Worm (Caenorhabditis elegans) whole organism, L1 larva: ENCODE data around the gene Y11D7A.7.

ENCODE experiments used
- C04F5.9 ChIP-seq: sonication (generic microtip); optimal IDR thresholded peaks from 2 replicates; lab custom pipeline; 2016; ENCODE audit warnings: missing genetic modification characterization, missing compliant biosample characterization
- C34B4.2 ChIP-seq: sonication (generic microtip); optimal IDR thresholded peaks from 2 replicates; lab custom pipeline; 2017; ENCODE audit warnings: mild to moderate bottlenecking, missing genetic modification characterization, missing compliant biosample characterization
- Y116A8C.19 ChIP-seq: sonication (generic microtip); optimal IDR thresholded peaks from 2 replicates; lab custom pipeline; 2016; ENCODE audit warnings: missing compliant biosample characterization, missing genetic modification characterization, borderline replicate concordance
- aha-1 ChIP-seq: fragments of 150-350 bp; optimal IDR thresholded peaks from 2 replicates; lab custom pipeline; 2014; ENCODE audit warnings: missing biosample characterization, missing genetic modification characterization
- alr-1 ChIP-seq: fragments of 200-800 bp; sonication (Bioruptor generic); optimal IDR thresholded peaks from 2 replicates; lab custom pipeline; 2018; ENCODE audit warnings: borderline replicate concordance, mild to moderate bottlenecking, missing genetic modification characterization, missing compliant biosample characterization
- aly-2 ChIP-seq: fragments of 150-350 bp; optimal IDR thresholded peaks from 2 replicates; lab custom pipeline; 2014; ENCODE audit warnings: missing biosample characterization, missing genetic modification characterization
- blmp-1 ChIP-seq: fragments of 150-350 bp; optimal IDR thresholded peaks from 2 replicates; lab custom pipeline; 2014; ENCODE audit warnings: missing biosample characterization, missing genetic modification characterization
- ceh-8 ChIP-seq: fragments of 200-800 bp; sonication (Bioruptor generic); optimal IDR thresholded peaks from 2 replicates; lab custom pipeline; 2018; ENCODE audit warnings: mild to moderate bottlenecking, missing genetic modification characterization, moderate library complexity, missing compliant biosample characterization
- ceh-88 ChIP-seq: fragments of 200-800 bp; sonication (Bioruptor generic); IDR thresholded peaks from 2 replicates; pipeline ENCODE4 v1.3.6; 2022; ENCODE audit warnings: missing genetic modification characterization, missing compliant biosample characterization
- dsc-1 ChIP-seq: sonication (generic microtip); optimal IDR thresholded peaks from 2 replicates; lab custom pipeline; 2016; ENCODE audit warnings: mild to moderate bottlenecking, missing genetic modification characterization, missing compliant biosample characterization
- efl-1 ChIP-seq, 4 experiments: fragments of 150-350 bp; optimal IDR thresholded peaks in 3 of 4; peaks in 1 of 4; 1 replicate in 1 of 4; 2 replicates in 3 of 4; lab custom pipeline; 2014; ENCODE audit warnings: missing biosample characterization in 2 of 4, missing genetic modification characterization in 2 of 4, missing genetic modification reagents in 2 of 4
- egl-13 ChIP-seq: sonication (generic microtip); optimal IDR thresholded peaks from 2 replicates; lab custom pipeline; 2016; ENCODE audit warnings: missing genotype, missing genetic modification reagents, missing genetic modification characterization, missing compliant biosample characterization
- egl-27 ChIP-seq, 2 experiments: fragments of 150-350 bp in 1 of 2; sonication (generic microtip); optimal IDR thresholded peaks; 3 replicates each; lab custom pipeline; 2017 to 2018; ENCODE audit warnings: missing biosample characterization in 2 of 2, missing genetic modification characterization in 2 of 2, missing genetic modification reagents in 2 of 2
- elt-2 ChIP-seq: sonication (generic microtip); optimal IDR thresholded peaks from 2 replicates; lab custom pipeline; 2016; ENCODE audit warnings: missing genetic modification characterization, mild to moderate bottlenecking, inconsistent platforms, missing compliant biosample characterization, missing genetic modification reagents
- elt-3 ChIP-seq, 6 experiments: fragments of 150-350 bp in 1 of 6; sonication (generic microtip); optimal IDR thresholded peaks; 2 replicates each; lab custom pipeline; 2017 to 2018; ENCODE audit warnings: missing biosample characterization in 6 of 6, missing genetic modification characterization in 6 of 6, inconsistent platforms in 1 of 6
- grh-1 ChIP-seq: fragments of 200-800 bp; sonication (Bioruptor generic); IDR thresholded peaks from 2 replicates; pipeline ENCODE4 v1.3.6; 2022; ENCODE audit warnings: missing genetic modification reagents, missing genetic modification characterization, missing compliant biosample characterization
- hlh-4 ChIP-seq: sonication (generic microtip); optimal IDR thresholded peaks from 2 replicates; lab custom pipeline; 2016; ENCODE audit warnings: mild to moderate bottlenecking, missing genetic modification characterization, missing compliant biosample characterization
- lin-13 ChIP-seq: fragments of 150-350 bp; optimal IDR thresholded peaks from 2 replicates; lab custom pipeline; 2014; ENCODE audit warnings: missing biosample characterization, missing genetic modification reagents, missing genetic modification characterization
- lin-15B ChIP-seq: fragments of 150-350 bp; sonication (generic microtip); optimal IDR thresholded peaks from 3 replicates; lab custom pipeline; 2014; ENCODE audit warnings: missing biosample characterization, missing genetic modification characterization
- lin-35 ChIP-seq, 2 experiments: fragments of 150-350 bp; optimal IDR thresholded peaks; 2 replicates each; lab custom pipeline; 2014; ENCODE audit warnings: missing biosample characterization in 2 of 2, missing genetic modification characterization in 2 of 2, missing genetic modification reagents in 2 of 2
- lin-39 ChIP-seq: fragments of 150-350 bp; optimal IDR thresholded peaks from 2 replicates; lab custom pipeline; 2014; ENCODE audit warnings: missing biosample characterization, missing genetic modification reagents, missing genetic modification characterization
- mdl-1 ChIP-seq, 2 experiments: fragments of 150-350 bp; optimal IDR thresholded peaks; 2 replicates each; lab custom pipeline; 2014 to 2017; ENCODE audit warnings: missing biosample characterization in 2 of 2, missing genetic modification characterization in 2 of 2, inconsistent platforms in 1 of 2
- nhr-12 ChIP-seq: sonication (generic microtip); optimal IDR thresholded peaks from 2 replicates; lab custom pipeline; 2017; ENCODE audit warnings: missing biosample characterization, missing genetic modification characterization
- nhr-47 ChIP-seq: sonication (generic microtip); optimal IDR thresholded peaks from 2 replicates; lab custom pipeline; 2016; ENCODE audit warnings: mild to moderate bottlenecking, missing genetic modification characterization, moderate library complexity, missing compliant biosample characterization
- nhr-76 ChIP-seq: sonication (generic microtip); optimal IDR thresholded peaks from 2 replicates; lab custom pipeline; 2017; ENCODE audit warnings: missing biosample characterization, missing genetic modification characterization
- nhr-84 ChIP-seq: sonication (generic microtip); optimal IDR thresholded peaks from 2 replicates; lab custom pipeline; 2017; ENCODE audit warnings: missing biosample characterization, missing genetic modification characterization
- nhr-85 ChIP-seq: sonication (generic microtip); peaks from one replicate; lab custom pipeline; 2016; ENCODE audit warnings: missing genetic modification characterization, inconsistent platforms, missing compliant biosample characterization
- nhr-90 ChIP-seq: sonication (generic microtip); optimal IDR thresholded peaks from 2 replicates; lab custom pipeline; 2016; ENCODE audit warnings: mild to moderate bottlenecking, missing genetic modification characterization, missing compliant biosample characterization; ENCODE audit not compliant: poor library complexity
- pax-3 ChIP-seq: fragments of 200-800 bp; sonication (Bioruptor generic); optimal IDR thresholded peaks from 2 replicates; lab custom pipeline; 2018; ENCODE audit warnings: mild to moderate bottlenecking, missing genetic modification characterization, moderate library complexity, missing compliant biosample characterization
- rnt-1 ChIP-seq: sonication (generic microtip); optimal IDR thresholded peaks from 2 replicates; lab custom pipeline; 2016; ENCODE audit warnings: mild to moderate bottlenecking, missing genetic modification characterization, moderate library complexity, missing compliant biosample characterization
- skn-1 ChIP-seq: fragments of 150-350 bp; optimal IDR thresholded peaks from 2 replicates; lab custom pipeline; 2014; ENCODE audit warnings: missing biosample characterization, missing genetic modification characterization
- sptf-1 ChIP-seq: fragments of 150-350 bp; optimal IDR thresholded peaks from 2 replicates; lab custom pipeline; 2014; ENCODE audit warnings: missing biosample characterization, missing genetic modification characterization
- tbx-2 ChIP-seq: sonication (generic microtip); optimal IDR thresholded peaks from 2 replicates; lab custom pipeline; 2016; ENCODE audit warnings: missing genetic modification characterization, missing compliant biosample characterization
- unc-130 ChIP-seq: fragments of 150-350 bp; optimal IDR thresholded peaks from 2 replicates; lab custom pipeline; 2017; ENCODE audit warnings: missing biosample characterization, missing genetic modification characterization, inconsistent platforms
- unc-98 ChIP-seq: fragments of 200-800 bp; sonication (Bioruptor generic); IDR thresholded peaks from 2 replicates; pipeline ENCODE4 v1.3.6; 2022; ENCODE audit warnings: missing genetic modification characterization, missing compliant biosample characterization
- zip-4 ChIP-seq: fragments of 200-800 bp; sonication (Bioruptor generic); optimal IDR thresholded peaks from 2 replicates; lab custom pipeline; 2018; ENCODE audit warnings: mild to moderate bottlenecking, missing genetic modification characterization, moderate library complexity, missing compliant biosample characterization

Gene Y11D7A.7

ce11 chrIV:9232421-9233141 lies 16.7 kb upstream of the Y11D7A.7 start, which contains the start of gene Y11D7A.3:
Gene Y11D7A.3 (plus strand): TSS chrIV:9233091.
- TF ChIP-seq unc-130: peak; percentile 58
- TF ChIP-seq egl-27 (tag; optimal IDR thresholded peaks at IDR 0.05; lab: Kevin White, UChicago): no peak
- TF ChIP-seq tbx-2 (tag; lab: Kevin White, UChicago): peak; percentile 15
- peak in 1 of 6 experiments; percentile 65 for TF ChIP-seq elt-3 (tag; optimal IDR thresholded peaks at IDR 0.05; lab: Kevin White, UChicago)
- TF ChIP-seq lin-35 (GFP tag; optimal IDR thresholded peaks at IDR 0.05; lab: Kevin White, UChicago): peak in 1 of 2 experiments; percentile 11

ce11 chrIV:9239151-9239550 lies 10.2 kb upstream of the Y11D7A.7 start:
- TF ChIP-seq aly-2 (tag; lab: Kevin White, UChicago) (no peak), elt-3 (tag; optimal IDR thresholded peaks at IDR 0.05; lab: Kevin White, UChicago) (peak in 1 of 6 experiments; percentile 73), lin-15B (tag; lab: Kevin White, UChicago) (no peak), Y116A8C.19 (tag; lab: Kevin White, UChicago) (no peak), nhr-47 (tag; lab: Kevin White, UChicago) (no peak), nhr-90 (no peak), pax-3 (tag; lab: Kevin White, UChicago) (no peak), hlh-4 (no peak), C04F5.9 (tag; lab: Kevin White, UChicago) (no peak), elt-2 (no peak), C34B4.2 (no peak), blmp-1 (tag; lab: Kevin White, UChicago) (peak; percentile 12), tbx-2 (tag; lab: Kevin White, UChicago) (no peak), nhr-76 (tag; lab: Kevin White, UChicago) (no peak), ceh-88 (no peak), dsc-1 (tag; lab: Kevin White, UChicago) (no peak)
- TF ChIP-seq, all 84 proteins: peak for 2

- TF ChIP-seq hlh-4: no peak
- TF ChIP-seq nhr-12: no peak
Observed at ce11 chrIV:9243670-9244069, 5.6 kb upstream of the Y11D7A.7 start, which contains the start of gene rab-28. Gene rab-28 (minus strand): TSS chrIV:9244012.

ce11 chrIV:9245423-9245822 lies 3.9 kb upstream of the Y11D7A.7 start, which contains the start of gene Y11D7A.5:
Gene Y11D7A.5 (minus strand): TSS chrIV:9245523.
- no peak for TF ChIP-seq elt-3 (tag; optimal IDR thresholded peaks at IDR 0.05; lab: Kevin White, UChicago)
- peak; percentile 20 for TF ChIP-seq blmp-1 (tag; lab: Kevin White, UChicago)

DNA sequence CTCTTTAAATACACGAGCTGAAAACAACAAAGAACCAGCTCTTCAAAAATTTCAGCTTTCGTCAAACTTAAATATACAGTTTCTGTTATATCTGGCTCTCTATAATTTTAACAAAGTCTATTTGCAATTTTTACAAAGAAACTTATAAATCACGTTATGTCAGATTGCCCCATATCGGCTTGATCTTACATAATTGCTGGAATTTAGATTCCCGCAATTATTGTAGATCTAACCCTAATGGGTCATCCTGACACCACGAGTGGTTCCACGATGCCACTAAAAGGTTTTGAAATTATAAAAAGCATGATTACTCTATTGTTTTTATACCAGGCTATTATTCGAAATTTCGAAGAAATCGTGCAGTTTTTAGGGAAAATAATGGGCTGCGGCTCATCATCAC lies 1.8 kb downstream of the Y11D7A.7 start, which contains the start of gene Y11D7A.8:
Gene Y11D7A.8, plus strand, starts transcription at position 301 of the 400 bp plus-strand sequence.
- TF ChIP-seq efl-1 (optimal IDR thresholded peaks at IDR 0.05; lab: Kevin White, UChicago) (no peak), efl-1 (GFP tag; optimal IDR thresholded peaks at IDR 0.05 in 1 of 2; lab: Kevin White, UChicago) (peak in 1 of 2 experiments; percentile 83), rnt-1 (tag; lab: Kevin White, UChicago) (no peak)

- no peak for TF ChIP-seq nhr-84 (tag; lab: Kevin White, UChicago)
- TF ChIP-seq sptf-1 (tag; lab: Kevin White, UChicago): no peak
- TF ChIP-seq elt-3 (tag; optimal IDR thresholded peaks at IDR 0.05; lab: Kevin White, UChicago): no peak
- no peak for TF ChIP-seq tbx-2 (tag; lab: Kevin White, UChicago)
- no peak for TF ChIP-seq grh-1 (GFP tag; lab: Robert Waterston, UW)
- TF ChIP-seq alr-1 (tag; lab: Kevin White, UChicago): no peak
- TF ChIP-seq aly-2 (tag; lab: Kevin White, UChicago): no peak
- no peak for TF ChIP-seq lin-39 (tag; lab: Kevin White, UChicago)
- no peak for TF ChIP-seq unc-98
- no peak for TF ChIP-seq zip-4 (GFP tag; lab: Kevin White, UChicago)
- TF ChIP-seq Y116A8C.19 (tag; lab: Kevin White, UChicago): no peak
- TF ChIP-seq lin-13 (GFP tag; lab: Kevin White, UChicago): no peak
- no peak for TF ChIP-seq dsc-1 (tag; lab: Kevin White, UChicago)
- TF ChIP-seq skn-1 (tag; lab: Kevin White, UChicago): no peak
- TF ChIP-seq nhr-85 (tag; lab: Kevin White, UChicago): no peak
- no peak for TF ChIP-seq ceh-8 (GFP tag; lab: Kevin White, UChicago)
- TF ChIP-seq egl-13 (tag; lab: Kevin White, UChicago): no peak
- no peak for TF ChIP-seq aha-1 (tag; lab: Kevin White, UChicago)
- no peak for TF ChIP-seq nhr-12
- TF ChIP-seq mdl-1 (tag; optimal IDR thresholded peaks at IDR 0.05; lab: Kevin White, UChicago): no peak
Observed at ce11 chrIV:9256017-9256416, 6.7 kb downstream of the Y11D7A.7 start, which contains the start of gene Y11D7A.9. Gene Y11D7A.9 (minus strand): TSS chrIV:9256117.
